Worm (Caenorhabditis elegans): ENCODE results near the gene F34H10.1.
"Not testable (repeated sequence)": the region's sequence is repeated elsewhere in the genome, so short reads cannot be mapped to it uniquely, and the experiment has no call there.

F34H10.1 gene

ce11 chrX:9625824-9626223 is at the start of gene F34H10.1:
F34H10.1 (plus strand) TSS chrX:9626124.
- TF ChIP-seq nhr-76 (tag; optimal IDR thresholded peaks at IDR 0.05); M03D4.4 (tag; optimal IDR thresholded peaks at IDR 0.05); elt-1 (tag; optimal IDR thresholded peaks at IDR 0.05; ENCODE audit: borderline replicate concordance, insufficient read depth): not testable (repeated sequence)

- no peak for TF ChIP-seq drap-1 (GFP tag; optimal IDR thresholded peaks at IDR 0.05)
- TF ChIP-seq nhr-12 (tag; optimal IDR thresholded peaks at IDR 0.05), result no peak
These were observed 49.0 kb upstream of the F34H10.1 start, which contains the start of gene glb-17 for ce11 chrX:9576928-9577327. glb-17 (minus strand) TSS chrX:9577028.

ce11 chrX:9584333-9584732 is 41.6 kb upstream of the F34H10.1 start, which contains the start of gene gpx-5:
gpx-5 (plus strand) TSS chrX:9584668.
- TF ChIP-seq drap-1 (GFP tag; optimal IDR thresholded peaks at IDR 0.05) (no peak), ceh-39 (tag; optimal IDR thresholded peaks at IDR 0.05) (no peak)

ce11 chrX:9585584-9586166 is 40.2 kb upstream of the F34H10.1 start:
- TF ChIP-seq nhr-76 (tag; optimal IDR thresholded peaks at IDR 0.05) (no peak), hlh-1 (tag; optimal IDR thresholded peaks at IDR 0.05) (no peak)

ce11 chrX:9587642-9588041 is 38.3 kb upstream of the F34H10.1 start, which contains the start of gene gpx-3:
gpx-3 (plus strand) TSS chrX:9587942.
- TF ChIP-seq blmp-1 (tag; optimal IDR thresholded peaks at IDR 0.05), result no peak
- no peak for TF ChIP-seq nhr-2 (tag; optimal IDR thresholded peaks at IDR 0.05)
- TF ChIP-seq nhr-28 (tag; optimal IDR thresholded peaks at IDR 0.05), result no peak
- TF ChIP-seq ztf-11 (tag; optimal IDR thresholded peaks at IDR 0.05), result no peak
- no peak for TF ChIP-seq snpc-4 (tag; optimal IDR thresholded peaks at IDR 0.05)
- TF ChIP-seq elt-1 (tag; optimal IDR thresholded peaks at IDR 0.05; ENCODE audit: borderline replicate concordance, insufficient read depth), result no peak
- no peak for TF ChIP-seq sem-2 (GFP tag; optimal IDR thresholded peaks at IDR 0.05)
- no peak for TF ChIP-seq lsy-2 (tag; optimal IDR thresholded peaks at IDR 0.05)
- TF ChIP-seq mls-2 (tag; optimal IDR thresholded peaks at IDR 0.05), result no peak
- no peak for TF ChIP-seq pha-4 (tag; optimal IDR thresholded peaks at IDR 0.05)
- no peak for TF ChIP-seq sptf-1 (tag; optimal IDR thresholded peaks at IDR 0.05)
- TF ChIP-seq nhr-237 (tag; optimal IDR thresholded peaks at IDR 0.05), result no peak
- no peak for TF ChIP-seq cnd-1 (tag; optimal IDR thresholded peaks at IDR 0.05)
- TF ChIP-seq hlh-1 (tag; optimal IDR thresholded peaks at IDR 0.05), result no peak
- no peak for TF ChIP-seq ham-2 (GFP tag; optimal IDR thresholded peaks at IDR 0.05)

ce11 chrX:9589123-9589522 is 36.8 kb upstream of the F34H10.1 start, which contains the start of gene del-8:
del-8 (plus strand) TSS chrX:9589423.
- TF ChIP-seq zip-8 (tag; optimal IDR thresholded peaks at IDR 0.05) (no peak), mab-5 (tag; optimal IDR thresholded peaks at IDR 0.05) (no peak), blmp-1 (tag; optimal IDR thresholded peaks at IDR 0.05) (no peak), bed-3 (GFP tag; optimal IDR thresholded peaks at IDR 0.05) (no peak), sem-2 (GFP tag; optimal IDR thresholded peaks at IDR 0.05) (no peak), lin-32 (GFP tag; optimal IDR thresholded peaks at IDR 0.05) (no peak), ces-1 (GFP tag; optimal IDR thresholded peaks at IDR 0.05) (no peak), unc-120 (tag; optimal IDR thresholded peaks at IDR 0.05; ENCODE audit: poor library complexity, severe bottlenecking) (no peak), lin-13 (tag; optimal IDR thresholded peaks at IDR 0.05) (no peak), unc-39 (tag; optimal IDR thresholded peaks at IDR 0.05) (no peak), nhr-28 (tag; optimal IDR thresholded peaks at IDR 0.05) (no peak), hlh-1 (tag; optimal IDR thresholded peaks at IDR 0.05) (no peak), M03D4.4 (tag; optimal IDR thresholded peaks at IDR 0.05) (no peak), ham-2 (GFP tag; optimal IDR thresholded peaks at IDR 0.05) (no peak)

ce11 chrX:9597299-9597698 is 28.6 kb upstream of the F34H10.1 start:
- TF ChIP-seq ces-1 (GFP tag; optimal IDR thresholded peaks at IDR 0.05) (no peak), nhr-28 (tag; optimal IDR thresholded peaks at IDR 0.05) (no peak), ceh-83 (GFP tag; optimal IDR thresholded peaks at IDR 0.05) (no peak), mep-1 (tag; optimal IDR thresholded peaks at IDR 0.05) (no peak), mls-2 (tag; optimal IDR thresholded peaks at IDR 0.05) (no peak), cnd-1 (tag; optimal IDR thresholded peaks at IDR 0.05) (no peak), nhr-12 (tag; optimal IDR thresholded peaks at IDR 0.05) (no peak), unc-62 (GFP tag; optimal IDR thresholded peaks at IDR 0.05) (no peak)

All from whole organism, mixed stage, embryonic.